Worm (Caenorhabditis elegans) whole organism, L3 larva: ENCODE data around the gene R06F6.14.

Source experiments
- R02D3.7 ChIP-seq: fragments of 150-350 bp; optimal IDR thresholded peaks from 2 replicates; lab custom pipeline; 2014; ENCODE audit warnings: missing biosample characterization, missing genetic modification characterization
- ZK546.5 ChIP-seq: sonication (generic microtip); optimal IDR thresholded peaks from 2 replicates; lab custom pipeline; 2017; ENCODE audit warnings: missing biosample characterization, missing genetic modification characterization
- aly-2 ChIP-seq: fragments of 150-350 bp; optimal IDR thresholded peaks from 2 replicates; lab custom pipeline; 2014; ENCODE audit warnings: missing biosample characterization, missing genetic modification characterization
- ama-1 ChIP-seq: fragments of 150-350 bp; optimal IDR thresholded peaks from 2 replicates; lab custom pipeline; 2018
- ceh-82 ChIP-seq: fragments of 150-350 bp; optimal IDR thresholded peaks from 2 replicates; lab custom pipeline; 2014; ENCODE audit warnings: missing biosample characterization, missing genetic modification characterization
- ceh-9 ChIP-seq: sonication (generic microtip); optimal IDR thresholded peaks from 2 replicates; lab custom pipeline; 2018; ENCODE audit warnings: missing biosample characterization, missing genetic modification characterization
- egl-27 ChIP-seq: sonication (generic microtip); optimal IDR thresholded peaks from 4 replicates; lab custom pipeline; 2017; ENCODE audit warnings: missing biosample characterization, missing genetic modification reagents, missing genetic modification characterization
- egl-5 ChIP-seq: fragments of 150-350 bp; optimal IDR thresholded peaks from 2 replicates; lab custom pipeline; 2017; ENCODE audit warnings: missing biosample characterization, missing genetic modification reagents, missing genetic modification characterization, inconsistent platforms
- elt-1 ChIP-seq: fragments of 150-350 bp; optimal IDR thresholded peaks from 2 replicates; lab custom pipeline; 2014; ENCODE audit warnings: missing biosample characterization, missing genetic modification characterization
- elt-2 ChIP-seq: sonication (generic microtip); optimal IDR thresholded peaks from 2 replicates; lab custom pipeline; 2016; ENCODE audit warnings: missing genetic modification reagents, mild to moderate bottlenecking, missing genetic modification characterization, missing compliant biosample characterization
- elt-3 ChIP-seq, 3 experiments: fragments of 150-350 bp in 1 of 3; sonication (generic microtip) in 2 of 3; optimal IDR thresholded peaks; 2 replicates in 2 of 3; 4 replicates in 1 of 3; lab custom pipeline; 2014 to 2017; ENCODE audit warnings: missing biosample characterization in 3 of 3, missing genetic modification characterization in 3 of 3
- eor-1 ChIP-seq, 2 experiments: fragments of 150-350 bp; optimal IDR thresholded peaks; 2 replicates each; lab custom pipeline; 2014 to 2018; ENCODE audit warnings: missing biosample characterization in 2 of 2, missing genetic modification characterization in 2 of 2
- fkh-10 ChIP-seq: sonication (generic microtip); optimal IDR thresholded peaks from 2 replicates; lab custom pipeline; 2017; ENCODE audit warnings: missing biosample characterization, missing genetic modification reagents, missing genetic modification characterization
- fos-1 ChIP-seq: fragments of 150-350 bp; optimal IDR thresholded peaks from 2 replicates; lab custom pipeline; 2014; ENCODE audit warnings: missing biosample characterization, missing genetic modification characterization
- hmg-11 ChIP-seq: sonication (generic microtip); optimal IDR thresholded peaks from 2 replicates; lab custom pipeline; 2016; ENCODE audit warnings: missing genetic modification characterization, missing compliant biosample characterization
- jun-1 ChIP-seq: fragments of 150-350 bp; optimal IDR thresholded peaks from 2 replicates; lab custom pipeline; 2014; ENCODE audit warnings: missing biosample characterization, missing genetic modification reagents, missing genetic modification characterization
- lin-15B ChIP-seq: fragments of 150-350 bp; optimal IDR thresholded peaks from 2 replicates; lab custom pipeline; 2014; ENCODE audit warnings: missing biosample characterization, missing genetic modification characterization
- lin-39 ChIP-seq: fragments of 150-350 bp; optimal IDR thresholded peaks from 2 replicates; lab custom pipeline; 2018; ENCODE audit warnings: missing biosample characterization, missing genetic modification reagents, missing genetic modification characterization
- lsy-12 ChIP-seq: sonication (generic microtip); optimal IDR thresholded peaks from 2 replicates; lab custom pipeline; 2016; ENCODE audit warnings: mild to moderate bottlenecking, missing genetic modification characterization, missing compliant biosample characterization
- mdl-1 ChIP-seq: fragments of 150-350 bp; optimal IDR thresholded peaks from 2 replicates; lab custom pipeline; 2014; ENCODE audit warnings: missing biosample characterization, missing genetic modification characterization
- mml-1 ChIP-seq: fragments of 150-350 bp; sonication (generic microtip); optimal IDR thresholded peaks from 3 replicates; lab custom pipeline; 2014; ENCODE audit warnings: missing biosample characterization, missing genetic modification characterization
- nfya-1 ChIP-seq: sonication (generic microtip); optimal IDR thresholded peaks from 2 replicates; lab custom pipeline; 2017; ENCODE audit warnings: missing genetic modification characterization, mild to moderate bottlenecking, missing compliant biosample characterization, antibody characterized with exemption, moderate library complexity; ENCODE audit not compliant: insufficient read depth
- nhr-11 ChIP-seq: fragments of 150-350 bp; optimal IDR thresholded peaks from 2 replicates; lab custom pipeline; 2014; ENCODE audit warnings: missing biosample characterization, missing genetic modification characterization
- nhr-23 ChIP-seq: fragments of 150-350 bp; optimal IDR thresholded peaks from 2 replicates; lab custom pipeline; 2014; ENCODE audit warnings: missing biosample characterization, missing genetic modification reagents, missing genetic modification characterization
- nhr-237 ChIP-seq: fragments of 150-350 bp; optimal IDR thresholded peaks from 2 replicates; lab custom pipeline; 2014; ENCODE audit warnings: missing biosample characterization, missing genetic modification characterization
- nhr-28 ChIP-seq: fragments of 150-350 bp; optimal IDR thresholded peaks from 2 replicates; lab custom pipeline; 2014; ENCODE audit warnings: missing biosample characterization, missing genetic modification characterization
- nhr-77 ChIP-seq: fragments of 150-350 bp; optimal IDR thresholded peaks from 2 replicates; lab custom pipeline; 2014; ENCODE audit warnings: missing biosample characterization, missing genetic modification characterization
- pha-4 ChIP-seq: fragments of 150-350 bp; optimal IDR thresholded peaks from 2 replicates; lab custom pipeline; 2014; ENCODE audit warnings: missing biosample characterization, missing genetic modification reagents, missing genetic modification characterization
- sea-2 ChIP-seq: fragments of 150-350 bp; sonication (generic microtip); optimal IDR thresholded peaks from 4 replicates; lab custom pipeline; 2014; ENCODE audit warnings: missing biosample characterization, missing genetic modification reagents, missing genetic modification characterization
- skn-1 ChIP-seq: fragments of 150-350 bp; optimal IDR thresholded peaks from 2 replicates; lab custom pipeline; 2014; ENCODE audit warnings: missing biosample characterization, missing genetic modification characterization
- snpc-4 ChIP-seq: fragments of 150-350 bp; optimal IDR thresholded peaks from 2 replicates; lab custom pipeline; 2014; ENCODE audit warnings: missing biosample characterization, missing genetic modification characterization
- unc-39 ChIP-seq: sonication (generic microtip); optimal IDR thresholded peaks from 4 replicates; lab custom pipeline; 2017; ENCODE audit warnings: missing biosample characterization, missing genetic modification characterization
- unc-62 ChIP-seq: fragments of 150-350 bp; sonication (generic microtip); optimal IDR thresholded peaks from 4 replicates; lab custom pipeline; 2014; ENCODE audit warnings: missing biosample characterization, missing genetic modification reagents, missing genetic modification characterization
- zag-1 ChIP-seq: fragments of 150-350 bp; optimal IDR thresholded peaks from 2 replicates; lab custom pipeline; 2014; ENCODE audit warnings: missing biosample characterization, missing genetic modification characterization

Gene R06F6.14

ce11 chrII:10805437-10805836, 3.7 kb upstream of the R06F6.14 start, which contains the start of gene ceh-62:
Gene ceh-62 (plus strand): TSS chrII:10805737.
- TF ChIP-seq ceh-82 (tag; lab: Kevin White, UChicago) (no peak), lin-15B (tag; lab: Kevin White, UChicago) (no peak), nhr-77 (tag; lab: Kevin White, UChicago) (no peak), nhr-28 (tag; lab: Kevin White, UChicago) (no peak), snpc-4 (tag; lab: Kevin White, UChicago) (no peak), nhr-23 (tag; lab: Kevin White, UChicago) (no peak), lsy-12 (no peak), sea-2 (GFP tag; lab: Kevin White, UChicago) (no peak), elt-2 (tag; lab: Kevin White, UChicago) (no peak), egl-5 (tag; lab: Kevin White, UChicago) (no peak), nhr-237 (tag; lab: Kevin White, UChicago) (no peak), aly-2 (tag; lab: Kevin White, UChicago) (no peak), nfya-1 (no peak), zag-1 (tag; lab: Kevin White, UChicago) (no peak), ZK546.5 (tag; lab: Kevin White, UChicago) (no peak)

ce11 chrII:10810690-10811089, 1.6 kb downstream of the R06F6.14 start, which contains the start of gene msrp-7:
Gene msrp-7 (plus strand): TSS chrII:10810990.
- TF ChIP-seq eor-1 (tag; optimal IDR thresholded peaks at IDR 0.05; lab: Kevin White, UChicago) = no peak

ce11 chrII:10819928-10820423, 10.9 kb downstream of the R06F6.14 start, which contains the start of gene R06F6.8:
Gene R06F6.8 (minus strand): TSS chrII:10819978.
- TF ChIP-seq lin-15B (tag; lab: Kevin White, UChicago) (peak; percentile 50), nhr-11 (tag; lab: Kevin White, UChicago) (no peak), nhr-77 (tag; lab: Kevin White, UChicago) (no peak), egl-5 (tag; lab: Kevin White, UChicago) (no peak), snpc-4 (tag; lab: Kevin White, UChicago) (peak; percentile 20), elt-3 (tag; optimal IDR thresholded peaks at IDR 0.05; lab: Kevin White, UChicago) (no peak), unc-39 (tag; lab: Kevin White, UChicago) (no peak), unc-62 (GFP tag; lab: Kevin White, UChicago) (no peak), elt-2 (tag; lab: Kevin White, UChicago) (no peak), fkh-10 (GFP tag; lab: Kevin White, UChicago) (no peak), pha-4 (peak; percentile 32), lsy-12 (no peak), hmg-11 (tag; lab: Kevin White, UChicago) (no peak), nfya-1 (peak; percentile 47), jun-1 (tag; lab: Kevin White, UChicago) (no peak), skn-1 (no peak), zag-1 (tag; lab: Kevin White, UChicago) (no peak), mml-1 (no peak), elt-1 (tag; lab: Kevin White, UChicago) (no peak), nhr-237 (tag; lab: Kevin White, UChicago) (no peak), lin-39 (peak; percentile 19), egl-27 (tag; lab: Kevin White, UChicago) (no peak), fos-1 (tag; lab: Kevin White, UChicago) (no peak), nhr-28 (tag; lab: Kevin White, UChicago) (no peak), ceh-9 (tag; lab: Kevin White, UChicago) (no peak), ceh-82 (tag; lab: Kevin White, UChicago) (no peak), nhr-23 (tag; lab: Kevin White, UChicago) (no peak)

- TF ChIP-seq jun-1 (tag; lab: Kevin White, UChicago) (peak; percentile 3), mdl-1 (tag; lab: Kevin White, UChicago) (no peak), nhr-23 (tag; lab: Kevin White, UChicago) (no peak), ceh-82 (tag; lab: Kevin White, UChicago) (no peak), pha-4 (peak; percentile 11), R02D3.7 (tag; lab: Kevin White, UChicago) (no peak), elt-2 (tag; lab: Kevin White, UChicago) (peak; percentile 47), lin-39 (no peak), fkh-10 (GFP tag; lab: Kevin White, UChicago) (no peak), egl-5 (tag; lab: Kevin White, UChicago) (no peak), mml-1 (no peak), ZK546.5 (tag; lab: Kevin White, UChicago) (no peak), ama-1 (lab: Kevin White, UChicago) (no peak), egl-27 (tag; lab: Kevin White, UChicago) (no peak)
These were observed 11.6 kb downstream of the R06F6.14 start, which contains the start of gene ech-4 for ce11 chrII:10820679-10821078. Gene ech-4 (plus strand): TSS chrII:10821031.
